Worm (Caenorhabditis elegans) whole organism, young adult: ENCODE data around the gene E02H4.2.

Experiments
- D2030.7 ChIP-seq: fragments of 200-800 bp; sonication (Bioruptor generic); IDR thresholded peaks from 2 replicates; pipeline ENCODE4 v1.3.6; 2022; ENCODE audit warnings: missing genetic modification reagents, missing genetic modification characterization, missing compliant biosample characterization
- F49E8.2 ChIP-seq: sonication (generic microtip); optimal IDR thresholded peaks from 3 replicates; lab custom pipeline; 2017; ENCODE audit warnings: missing genetic modification characterization, mild to moderate bottlenecking, missing compliant biosample characterization, antibody characterized with exemption, moderate library complexity; ENCODE audit not compliant: insufficient read depth
- F52B5.7 ChIP-seq: sonication (generic microtip); optimal IDR thresholded peaks from 2 replicates; lab custom pipeline; 2016; ENCODE audit warnings: mild to moderate bottlenecking, missing genetic modification characterization, missing compliant biosample characterization
- F57A8.1 ChIP-seq: fragments of 200-800 bp; sonication (Bioruptor generic); optimal IDR thresholded peaks from 2 replicates; lab custom pipeline; 2018; ENCODE audit warnings: mild to moderate bottlenecking, missing genetic modification characterization, moderate library complexity, missing compliant biosample characterization
- K11D2.4 ChIP-seq: fragments of 200-800 bp; sonication (Bioruptor generic); IDR thresholded peaks from 2 replicates; pipeline ENCODE4 v1.3.6; 2022; ENCODE audit warnings: missing genetic modification reagents, missing genetic modification characterization, missing compliant biosample characterization
- Y53F4B.3 ChIP-seq: fragments of 200-800 bp; sonication (Bioruptor generic); IDR thresholded peaks from 2 replicates; pipeline ENCODE4 v1.3.6; 2022; ENCODE audit warnings: missing genetic modification reagents, missing genetic modification characterization, missing compliant biosample characterization
- Y79H2A.3 ChIP-seq: fragments of 200-800 bp; sonication (Bioruptor generic); conservative IDR thresholded peaks from 2 replicates; pipeline ENCODE4 v1.3.6; 2022; ENCODE audit warnings: missing genetic modification reagents, missing genetic modification characterization, missing compliant biosample characterization
- Y95B8A.8 ChIP-seq: fragments of 200-800 bp; sonication (Bioruptor generic); IDR thresholded peaks from 2 replicates; pipeline ENCODE4 v1.3.6; 2022; ENCODE audit warnings: missing genetic modification reagents, missing genetic modification characterization, missing compliant biosample characterization
- aptf-2 ChIP-seq: fragments of 200-800 bp; sonication (Bioruptor generic); conservative IDR thresholded peaks from 2 replicates; pipeline ENCODE4 v1.3.6; 2022; ENCODE audit warnings: missing genetic modification reagents, missing genetic modification characterization, missing compliant biosample characterization
- attf-6 ChIP-seq: fragments of 200-800 bp; sonication (Bioruptor generic); IDR thresholded peaks from 2 replicates; pipeline ENCODE4 v1.3.6; 2022; ENCODE audit warnings: missing genetic modification reagents, missing genetic modification characterization, missing compliant biosample characterization
- ceh-27 ChIP-seq: fragments of 200-800 bp; sonication (Bioruptor generic); optimal IDR thresholded peaks from 2 replicates; lab custom pipeline; 2018; ENCODE audit warnings: mild to moderate bottlenecking, missing genetic modification characterization, moderate library complexity, missing compliant biosample characterization
- ceh-91 ChIP-seq: fragments of 200-800 bp; sonication (Bioruptor generic); IDR thresholded peaks from 2 replicates; pipeline ENCODE4 v1.3.6; 2022; ENCODE audit warnings: missing genetic modification reagents, missing genetic modification characterization, missing compliant biosample characterization
- chd-7 ChIP-seq: sonication (generic microtip); optimal IDR thresholded peaks from 2 replicates; lab custom pipeline; 2016; ENCODE audit warnings: mild to moderate bottlenecking, missing genetic modification characterization, moderate library complexity, missing compliant biosample characterization
- egl-18 ChIP-seq: fragments of 200-800 bp; sonication (Bioruptor generic); IDR thresholded peaks from 2 replicates; pipeline ENCODE4 v1.3.6; 2022; ENCODE audit warnings: missing genetic modification reagents, missing genetic modification characterization, missing compliant biosample characterization
- him-1 ChIP-seq: sonication (generic microtip); optimal IDR thresholded peaks from 2 replicates; lab custom pipeline; 2016; ENCODE audit warnings: missing genotype, missing genetic modification reagents, missing genetic modification characterization, missing compliant biosample characterization
- hmg-1.2 ChIP-seq: fragments of 200-800 bp; sonication (Bioruptor generic); IDR thresholded peaks from 2 replicates; pipeline ENCODE4 v1.3.6; 2022; ENCODE audit warnings: missing genetic modification reagents, missing genetic modification characterization, missing compliant biosample characterization
- hrde-1 ChIP-seq: sonication (generic microtip); optimal IDR thresholded peaks from 2 replicates; lab custom pipeline; 2016; ENCODE audit warnings: missing genetic modification characterization, mild to moderate bottlenecking, missing compliant biosample characterization, moderate library complexity, missing genotype, missing genetic modification reagents, borderline replicate concordance
- hsf-1 ChIP-seq: fragments of 200-800 bp; sonication (Bioruptor generic); IDR thresholded peaks from 2 replicates; pipeline ENCODE4 v1.3.6; 2022; ENCODE audit warnings: missing genetic modification reagents, missing genetic modification characterization, missing compliant biosample characterization
- lin-35 ChIP-seq, 3 experiments: fragments of 150-350 bp in 2 of 3; sonication (generic microtip) in 1 of 3; optimal IDR thresholded peaks; 2 replicates each; lab custom pipeline; 2014 to 2018; ENCODE audit warnings: missing biosample characterization in 3 of 3, missing genetic modification characterization in 3 of 3, missing genetic modification reagents in 3 of 3
- lin-40 ChIP-seq: sonication (generic microtip); optimal IDR thresholded peaks from 2 replicates; lab custom pipeline; 2016; ENCODE audit warnings: missing genetic modification characterization, mild to moderate bottlenecking, missing compliant biosample characterization, missing genotype, missing genetic modification reagents
- lin-54 ChIP-seq: fragments of 200-800 bp; sonication (Bioruptor generic); optimal IDR thresholded peaks from 2 replicates; lab custom pipeline; 2018; ENCODE audit warnings: mild to moderate bottlenecking, missing genetic modification characterization, missing compliant biosample characterization
- lsl-1 ChIP-seq: fragments of 200-800 bp; sonication (Bioruptor generic); optimal IDR thresholded peaks from 2 replicates; lab custom pipeline; 2018; ENCODE audit warnings: mild to moderate bottlenecking, missing genetic modification characterization, moderate library complexity, missing compliant biosample characterization
- madf-6 ChIP-seq: fragments of 200-800 bp; sonication (Bioruptor generic); IDR thresholded peaks from 2 replicates; pipeline ENCODE4 v1.3.6; 2022; ENCODE audit warnings: missing genetic modification reagents, missing genetic modification characterization, missing compliant biosample characterization
- mel-28 ChIP-seq: sonication (generic microtip); optimal IDR thresholded peaks from 2 replicates; lab custom pipeline; 2016; ENCODE audit warnings: borderline replicate concordance, mild to moderate bottlenecking, missing genetic modification characterization, missing compliant biosample characterization
- nfya-2 ChIP-seq: fragments of 200-800 bp; sonication (Bioruptor generic); IDR thresholded peaks from 2 replicates; pipeline ENCODE4 v1.3.6; 2022; ENCODE audit warnings: missing genetic modification reagents, missing genetic modification characterization, missing compliant biosample characterization
- nhr-120 ChIP-seq: fragments of 200-800 bp; sonication (Bioruptor generic); IDR thresholded peaks from 2 replicates; pipeline ENCODE4 v1.3.6; 2022; ENCODE audit warnings: missing genetic modification characterization, missing compliant biosample characterization
- nhr-90 ChIP-seq: sonication (generic microtip); optimal IDR thresholded peaks from 2 replicates; lab custom pipeline; 2016; ENCODE audit warnings: missing genotype, mild to moderate bottlenecking, missing genetic modification characterization, missing compliant biosample characterization
- pbrm-1 ChIP-seq: fragments of 200-800 bp; sonication (Bioruptor generic); IDR thresholded peaks from 2 replicates; pipeline ENCODE4 v1.3.6; 2022; ENCODE audit warnings: missing genetic modification reagents, missing genetic modification characterization, missing compliant biosample characterization
- pha-4 ChIP-seq: fragments of 150-350 bp; sonication (generic microtip); optimal IDR thresholded peaks from 2 replicates; lab custom pipeline; 2014; ENCODE audit warnings: missing biosample characterization, missing genetic modification reagents, missing genetic modification characterization
- rcor-1 ChIP-seq: fragments of 200-800 bp; sonication (Bioruptor generic); IDR thresholded peaks from 2 replicates; pipeline ENCODE4 v1.3.6; 2022; ENCODE audit warnings: missing genetic modification reagents, missing genetic modification characterization, missing compliant biosample characterization
- rec-8 ChIP-seq, 2 experiments: sonication (generic microtip); optimal IDR thresholded peaks; 2 replicates each; lab custom pipeline; 2016; ENCODE audit warnings: mild to moderate bottlenecking in 2 of 2, missing genetic modification characterization in 2 of 2, missing genetic modification reagents in 2 of 2, missing genotype in 2 of 2, missing biosample characterization in 1 of 2, missing compliant biosample characterization in 1 of 2, moderate library complexity in 1 of 2
- rpc-1 ChIP-seq, 2 experiments: fragments of 150-350 bp in 1 of 2; sonication (generic microtip) in 1 of 2; optimal IDR thresholded peaks; 2 replicates each; lab custom pipeline; 2014 to 2018; ENCODE audit warnings: missing biosample characterization in 1 of 2, missing genetic modification characterization in 1 of 2, missing genetic modification reagents in 1 of 2, missing genotype in 1 of 2
- snpc-1.1 ChIP-seq: sonication (generic microtip); optimal IDR thresholded peaks from 2 replicates; lab custom pipeline; 2017; ENCODE audit warnings: missing genetic modification characterization, mild to moderate bottlenecking, missing compliant biosample characterization, antibody characterized with exemption, moderate library complexity, missing genotype, missing genetic modification reagents; ENCODE audit not compliant: insufficient read depth
- snpc-1.3 ChIP-seq: sonication (generic microtip); optimal IDR thresholded peaks from 2 replicates; lab custom pipeline; 2017; ENCODE audit warnings: missing genetic modification characterization, mild to moderate bottlenecking, missing compliant biosample characterization, antibody characterized with exemption, moderate library complexity, missing genotype, missing genetic modification reagents; ENCODE audit not compliant: insufficient read depth
- snpc-3.4 ChIP-seq: sonication (generic microtip); optimal IDR thresholded peaks from 2 replicates; lab custom pipeline; 2017; ENCODE audit warnings: missing genetic modification characterization, mild to moderate bottlenecking, missing compliant biosample characterization, antibody characterized with exemption, moderate library complexity, missing genotype, missing genetic modification reagents
- snpc-4 ChIP-seq, 5 experiments: fragments of 150-350 bp in 1 of 5; sonication (generic microtip) in 4 of 5; optimal IDR thresholded peaks; 2 replicates each; lab custom pipeline; 2014 to 2018; ENCODE audit warnings: missing genetic modification characterization in 5 of 5, missing biosample characterization in 3 of 5, antibody characterized with exemption in 2 of 5, mild to moderate bottlenecking in 2 of 5, missing compliant biosample characterization in 2 of 5, missing genotype in 2 of 5, moderate library complexity in 2 of 5, missing genetic modification reagents in 1 of 5
- ztf-18 ChIP-seq: sonication (generic microtip); optimal IDR thresholded peaks from 2 replicates; lab custom pipeline; 2016; ENCODE audit warnings: missing genotype, mild to moderate bottlenecking, missing genetic modification characterization, missing compliant biosample characterization

E02H4.2 gene

DNA sequence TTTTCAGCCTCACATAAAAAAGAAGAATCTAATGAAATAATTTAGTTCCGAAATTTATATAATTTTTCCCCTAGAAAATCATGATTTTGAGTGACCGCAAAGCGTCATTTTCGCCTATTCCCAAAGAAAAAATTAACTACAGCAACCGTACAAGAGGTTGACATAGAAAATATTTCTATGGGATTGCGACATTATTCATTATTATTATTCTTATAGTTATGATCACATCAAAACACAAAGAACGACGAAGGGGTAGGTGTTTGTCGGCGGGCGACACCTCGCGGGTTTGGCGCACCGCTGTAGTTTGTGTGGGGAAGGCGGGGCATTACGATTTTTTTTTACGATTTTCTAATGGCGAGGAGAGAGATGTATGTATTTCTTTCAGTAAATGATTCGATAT lies 42.9 kb upstream of the E02H4.2 start:
- TF ChIP-seq madf-6 (GFP tag; lab: Robert Waterston, UW) (peak; percentile 62; the same call in 1 of the 2 replicates), attf-6 (GFP tag; lab: Robert Waterston, UW) (peak; percentile 75), lsl-1 (GFP tag; lab: Kevin White, UChicago) (no peak), Y95B8A.8 (GFP tag; lab: Robert Waterston, UW) (no peak), egl-18 (GFP tag; lab: Robert Waterston, UW) (no peak), F52B5.7 (tag; lab: Kevin White, UChicago) (no peak), lin-54 (GFP tag; lab: Kevin White, UChicago) (no peak), rpc-1 (optimal IDR thresholded peaks at IDR 0.05; lab: Kevin White, UChicago) (no peak), rpc-1 (tag; optimal IDR thresholded peaks at IDR 0.05; lab: Kevin White, UChicago) (peak; percentile 14), nhr-120 (no peak), rcor-1 (peak; percentile 41; the same call in 1 of the 2 replicates), snpc-3.4 (tag; lab: Kevin White, UChicago) (peak; percentile 96), hmg-1.2 (peak; percentile 77; the same call in 1 of the 2 replicates), snpc-1.3 (tag; lab: Kevin White, UChicago) (peak; percentile 98), snpc-4 (GFP tag; optimal IDR thresholded peaks at IDR 0.05; lab: Kevin White, UChicago) (peak; percentile 97), snpc-4 (tag; optimal IDR thresholded peaks at IDR 0.05; lab: Kevin White, UChicago) (peak; percentile 89 to 98 (median 96)), D2030.7 (GFP tag; lab: Robert Waterston, UW) (peak; percentile 59; the same call in 1 of the 2 replicates), hsf-1 (GFP tag; lab: Robert Waterston, UW) (no peak), rec-8 (tag; optimal IDR thresholded peaks at IDR 0.05; lab: Kevin White, UChicago) (peak in 1 of 2 experiments; percentile 35), aptf-2 (GFP tag; lab: Robert Waterston, UW) (peak; percentile 52; the same call in 1 of the 2 replicates), pbrm-1 (GFP tag; lab: Robert Waterston, UW) (peak; percentile 42), F57A8.1 (GFP tag; lab: Kevin White, UChicago) (no peak), hrde-1 (tag; lab: Kevin White, UChicago) (peak; percentile 67), him-1 (tag; lab: Kevin White, UChicago) (peak; percentile 93), snpc-1.1 (tag; lab: Kevin White, UChicago) (peak; percentile 97)
- TF ChIP-seq, all 124 proteins: peak for 15

DNA sequence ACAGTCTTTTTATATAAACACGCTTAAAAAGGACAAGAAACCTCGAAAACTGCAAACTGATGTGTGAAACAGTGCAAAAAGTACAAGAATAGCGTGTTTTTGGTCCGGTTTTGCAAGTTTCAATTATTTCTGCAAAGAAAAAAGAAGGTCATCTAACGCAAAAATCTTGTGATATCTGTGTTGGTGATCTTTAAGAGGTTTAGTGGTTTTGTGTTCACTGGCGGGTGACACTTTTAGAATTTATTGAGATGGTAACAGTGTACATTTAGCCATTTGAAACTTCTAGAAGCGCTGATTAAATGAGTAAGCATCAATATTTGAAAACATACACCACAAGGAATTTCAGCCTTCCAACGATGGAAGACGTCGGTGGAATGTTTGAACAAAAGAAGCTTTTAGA lies 41.4 kb upstream of the E02H4.2 start:
- TF ChIP-seq nhr-120, result no peak

DNA sequence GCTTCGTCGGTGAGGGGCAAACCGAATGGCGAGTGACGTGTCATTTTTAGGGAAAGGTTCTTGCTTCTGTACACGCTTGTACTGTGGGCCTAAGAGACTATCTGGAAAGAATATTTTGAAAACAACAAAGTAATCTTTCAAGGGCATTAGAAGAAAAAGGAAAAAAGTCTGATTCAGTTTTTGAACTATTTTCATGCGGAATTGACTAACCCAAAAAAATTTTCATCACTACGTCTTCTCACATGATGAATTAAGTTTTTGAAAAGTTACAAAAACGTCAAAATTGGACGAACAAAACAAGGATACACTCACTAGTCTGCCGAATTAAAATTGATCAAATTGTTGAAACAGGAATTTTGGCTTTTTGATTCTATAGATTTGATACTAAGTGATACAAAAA lies 38.9 kb upstream of the E02H4.2 start, which contains the start of gene C11H1.9:
C11H1.9 (minus strand) TSS at position 101 of the 400 bp plus-strand sequence.
- TF ChIP-seq mel-28 (tag; lab: Kevin White, UChicago), result no peak
- TF ChIP-seq ceh-27 (GFP tag; lab: Kevin White, UChicago), result no peak
- TF ChIP-seq lin-35 (GFP tag; optimal IDR thresholded peaks at IDR 0.05; lab: Kevin White, UChicago), result no peak
- no peak for TF ChIP-seq nfya-2 (GFP tag; lab: Robert Waterston, UW)
- no peak for TF ChIP-seq K11D2.4
- no peak for TF ChIP-seq chd-7 (tag; lab: Kevin White, UChicago)
- TF ChIP-seq F49E8.2 (tag; lab: Kevin White, UChicago), result no peak
- TF ChIP-seq madf-6 (GFP tag; lab: Robert Waterston, UW), result no peak
- no peak for TF ChIP-seq Y79H2A.3 (GFP tag; lab: Robert Waterston, UW)
- TF ChIP-seq attf-6 (GFP tag; lab: Robert Waterston, UW), result no peak
- TF ChIP-seq Y53F4B.3 (GFP tag; lab: Robert Waterston, UW), result no peak
- TF ChIP-seq nhr-90 (tag; lab: Kevin White, UChicago), result no peak
- TF ChIP-seq lin-40, result no peak
- no peak for TF ChIP-seq ceh-91 (GFP tag; lab: Robert Waterston, UW)
- TF ChIP-seq ztf-18 (tag; lab: Kevin White, UChicago), result no peak
- no peak for TF ChIP-seq pha-4 (tag; lab: Kevin White, UChicago)
- TF ChIP-seq rpc-1 (optimal IDR thresholded peaks at IDR 0.05; lab: Kevin White, UChicago), result no peak
- no peak for TF ChIP-seq rpc-1 (tag; optimal IDR thresholded peaks at IDR 0.05; lab: Kevin White, UChicago)
